Fruit fly (Drosophila melanogaster): ENCODE measurements around the gene mfr.

Gene mfr

DNA sequence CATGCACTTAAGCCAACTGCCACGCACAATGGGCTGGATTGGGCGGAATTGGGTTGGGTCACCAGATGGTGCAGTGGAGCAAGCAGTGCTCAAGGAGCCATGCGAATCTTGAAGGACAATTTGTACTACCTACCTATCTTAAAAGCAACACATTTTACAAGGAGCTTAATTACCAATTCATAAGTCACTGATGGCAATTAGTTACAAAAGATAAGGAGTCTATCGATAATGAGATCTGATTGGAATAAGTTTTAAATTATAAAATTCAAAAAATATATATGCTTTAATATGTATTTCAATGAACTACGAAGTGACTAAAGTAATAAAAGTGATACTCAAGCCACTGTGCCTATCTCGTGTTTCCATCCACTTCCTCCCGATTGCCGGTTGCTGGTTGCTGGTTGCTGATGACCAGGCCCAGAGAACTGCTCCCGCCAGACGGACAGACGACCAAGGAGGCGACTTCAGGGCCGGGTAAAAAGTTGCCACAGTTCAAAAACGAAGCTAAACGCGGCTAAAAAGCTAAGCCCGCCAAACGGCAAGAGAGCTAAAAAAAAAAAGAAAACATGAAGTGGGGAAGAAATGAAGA is 30.6 kb downstream of the mfr start (continued):
- TF ChIP-seq CG15336 (GFP tag; IDR thresholded peaks at IDR 0.05) (peak; percentile 37; the same call in 1 of the 2 replicates), Eip93F (GFP tag; optimal IDR thresholded peaks at IDR 0.05) (no peak), CG6163 (GFP tag; IDR thresholded peaks at IDR 0.05) (peak; percentile 59; the same call in 1 of the 3 replicates), vri (GFP tag; optimal IDR thresholded peaks at IDR 0.05) (peak; percentile 19), CG8632 (GFP tag; optimal IDR thresholded peaks at IDR 0.05) (peak; percentile 36), Met (GFP tag; optimal IDR thresholded peaks at IDR 0.05) (peak; percentile 50), OdsH (GFP tag; optimal IDR thresholded peaks at IDR 0.05) (peak; percentile 64), dsx (GFP tag; optimal IDR thresholded peaks at IDR 0.05; ENCODE audit: poor library complexity, severe bottlenecking) (no peak), CG34406 (GFP tag; optimal IDR thresholded peaks at IDR 0.05) (peak; percentile 46), Hr4 (GFP tag; optimal IDR thresholded peaks at IDR 0.05) (peak; percentile 39), CG32006 (GFP tag; optimal IDR thresholded peaks at IDR 0.05) (peak; percentile 64), Sox15 (GFP tag; optimal IDR thresholded peaks at IDR 0.05) (peak; percentile 9), esn (GFP tag; optimal IDR thresholded peaks at IDR 0.05) (peak; percentile 49), fd85E (GFP tag; optimal IDR thresholded peaks at IDR 0.05) (no peak), svp (GFP tag) (no peak), CG11762 (GFP tag; optimal IDR thresholded peaks at IDR 0.05; ENCODE audit: insufficient read depth) (peak; percentile 1), CG1621 (tag; optimal IDR thresholded peaks at IDR 0.05) (peak; percentile 46), CG9139 (GFP tag; optimal IDR thresholded peaks at IDR 0.05) (no peak), CG3032 (tag; optimal IDR thresholded peaks at IDR 0.05) (peak; percentile 61), fkh (GFP tag; optimal IDR thresholded peaks at IDR 0.05) (no peak)

dm6 chr3L:8879465-8879864 is 33.0 kb downstream of the mfr start:
- TF ChIP-seq Eip78C (GFP tag) (peak; percentile 72), Eip75B (GFP tag; optimal IDR thresholded peaks at IDR 0.05) (peak; percentile 4), CG8119 (GFP tag; IDR thresholded peaks at IDR 0.05) (peak; percentile 57; the same call in 1 of the 3 replicates), CG16779 (tag; optimal IDR thresholded peaks at IDR 0.05) (no peak), eg (GFP tag; IDR thresholded peaks at IDR 0.05) (no peak), CG10631 (GFP tag; optimal IDR thresholded peaks at IDR 0.05) (peak; percentile 24), fd85E (GFP tag; optimal IDR thresholded peaks at IDR 0.05) (no peak), CG3919 (GFP tag; optimal IDR thresholded peaks at IDR 0.05) (peak; percentile 5), CG8632 (GFP tag; optimal IDR thresholded peaks at IDR 0.05) (no peak)

DNA sequence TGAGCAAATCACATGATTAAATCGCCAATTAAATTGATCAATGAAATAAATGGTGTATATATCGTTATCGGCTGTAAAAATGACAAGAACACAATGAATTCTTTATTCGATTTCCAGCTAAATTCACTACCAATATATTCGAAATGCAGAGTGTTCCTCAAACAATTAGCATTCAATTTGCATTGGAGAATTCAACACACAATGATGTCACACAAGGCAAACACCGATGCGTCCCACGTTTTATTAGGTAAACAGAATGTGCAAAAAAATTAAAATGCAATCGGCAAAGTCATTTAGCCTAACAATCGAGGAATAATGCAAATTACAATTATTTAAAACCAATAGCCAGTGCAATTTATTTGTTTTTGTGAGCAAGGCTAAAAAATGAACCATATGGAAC is 34.1 kb downstream of the mfr start:
- TF ChIP-seq vri (GFP tag; optimal IDR thresholded peaks at IDR 0.05) (peak; percentile 30), CG16779 (tag; optimal IDR thresholded peaks at IDR 0.05) (no peak)

dm6 chr3L:8873053-8873452 is 39.4 kb downstream of the mfr start:
- TF ChIP-seq fkh (GFP tag; optimal IDR thresholded peaks at IDR 0.05) (peak; percentile 79), CG16779 (tag; optimal IDR thresholded peaks at IDR 0.05) (no peak)

dm6 chr3L:8871017-8871416 is 41.5 kb downstream of the mfr start:
- TF ChIP-seq CG31627 (GFP tag; optimal IDR thresholded peaks at IDR 0.05) (no peak), net (GFP tag; optimal IDR thresholded peaks at IDR 0.05) (no peak), ss (GFP tag; optimal IDR thresholded peaks at IDR 0.05) (no peak), fd59A (GFP tag; optimal IDR thresholded peaks at IDR 0.05) (no peak), CG10631 (GFP tag; optimal IDR thresholded peaks at IDR 0.05) (no peak), OdsH (GFP tag; optimal IDR thresholded peaks at IDR 0.05) (no peak), lz (GFP tag; optimal IDR thresholded peaks at IDR 0.05) (no peak), esn (GFP tag; optimal IDR thresholded peaks at IDR 0.05) (no peak), topi (GFP tag; optimal IDR thresholded peaks at IDR 0.05) (no peak), svp (GFP tag) (peak; percentile 44), CG1621 (tag; optimal IDR thresholded peaks at IDR 0.05) (no peak), Sox102F (GFP tag; optimal IDR thresholded peaks at IDR 0.05) (peak; percentile 36), cyc (GFP tag; optimal IDR thresholded peaks at IDR 0.05) (no peak), achi (GFP tag; optimal IDR thresholded peaks at IDR 0.05) (no peak), CG6854 (GFP tag; optimal IDR thresholded peaks at IDR 0.05) (peak; percentile 51), Met (GFP tag; optimal IDR thresholded peaks at IDR 0.05) (peak; percentile 8), Hr39 (GFP tag; optimal IDR thresholded peaks at IDR 0.05) (no peak), CG9139 (GFP tag; optimal IDR thresholded peaks at IDR 0.05) (no peak), CG16779 (tag; optimal IDR thresholded peaks at IDR 0.05) (no peak), Gug (GFP tag; IDR thresholded peaks at IDR 0.05) (no peak), CG3032 (tag; optimal IDR thresholded peaks at IDR 0.05) (no peak)

Data from whole organism, prepupa.